Worm (Caenorhabditis elegans) whole organism, dauer: ENCODE data around the gene F35E8.9.
"Not testable (repeated sequence)": the region's sequence is repeated elsewhere in the genome, so short reads cannot be mapped to it uniquely, and the experiment has no call there.

Experiments used
- unc-62 ChIP-seq: sonication (generic microtip); optimal IDR thresholded peaks from 2 replicates; lab custom pipeline; 2017; ENCODE audit warnings: missing biosample characterization, missing genetic modification reagents, missing genetic modification characterization

F35E8.9 gene

ce11 chrV:15920273-15920672, 2.9 kb upstream of the F35E8.9 start, which contains the start of gene F35E8.10:
Gene F35E8.10, minus strand, starts transcription at chrV:15920373.
- TF ChIP-seq unc-62 = no peak

DNA sequence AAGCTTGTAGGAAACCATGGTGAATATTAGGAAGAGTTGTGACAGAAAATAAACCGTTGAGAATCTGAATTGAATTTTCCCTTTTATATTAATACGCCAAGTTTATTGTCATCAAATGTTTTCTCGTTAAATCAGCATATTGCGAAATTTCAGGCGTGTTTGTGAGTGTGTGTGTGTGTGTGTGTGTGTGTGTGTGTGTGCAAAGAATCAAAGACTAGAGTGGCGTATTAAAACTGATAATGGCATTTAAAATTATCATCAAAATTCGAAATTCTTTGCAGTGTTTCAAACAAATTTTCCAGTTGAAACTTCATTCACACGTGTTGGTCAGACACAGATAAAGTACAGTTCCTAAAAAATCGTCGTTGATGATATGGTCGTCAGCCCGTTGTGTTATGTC, 1.4 kb downstream of the F35E8.9 start, which contains the start of gene gst-38:
TSS of gene gst-38 (minus strand) at position 152 of the 400 bp plus-strand sequence.
- TF ChIP-seq unc-62 = no peak

DNA sequence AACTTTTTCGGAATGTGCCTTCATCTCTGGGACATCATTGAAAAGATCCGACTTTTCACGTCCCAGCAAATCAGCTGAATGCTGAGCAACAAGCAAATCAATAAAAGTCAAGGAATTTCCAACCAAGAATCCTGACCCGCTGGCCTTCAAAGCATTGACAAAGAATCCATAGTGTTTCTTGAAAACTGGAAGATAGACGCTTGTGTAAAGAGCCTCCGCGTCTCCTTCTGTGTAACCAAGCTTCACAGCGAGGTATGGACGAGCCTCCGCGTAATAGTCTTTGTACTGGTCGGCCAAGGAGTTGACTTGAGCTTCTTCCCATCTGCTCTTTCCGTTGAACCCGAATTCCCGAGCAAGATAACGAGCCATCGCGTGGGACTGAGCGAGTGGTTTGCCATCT, 2.1 kb downstream of the F35E8.9 start:
- no peak for TF ChIP-seq unc-62

ce11 chrV:15914774-15915173, 2.6 kb downstream of the F35E8.9 start:
- no peak for TF ChIP-seq unc-62

ce11 chrV:15913714-15914113, 3.6 kb downstream of the F35E8.9 start, which contains the start of gene F35E8.7:
Gene F35E8.7, plus strand, starts transcription at chrV:15914014.
- TF ChIP-seq unc-62 = no peak

DNA sequence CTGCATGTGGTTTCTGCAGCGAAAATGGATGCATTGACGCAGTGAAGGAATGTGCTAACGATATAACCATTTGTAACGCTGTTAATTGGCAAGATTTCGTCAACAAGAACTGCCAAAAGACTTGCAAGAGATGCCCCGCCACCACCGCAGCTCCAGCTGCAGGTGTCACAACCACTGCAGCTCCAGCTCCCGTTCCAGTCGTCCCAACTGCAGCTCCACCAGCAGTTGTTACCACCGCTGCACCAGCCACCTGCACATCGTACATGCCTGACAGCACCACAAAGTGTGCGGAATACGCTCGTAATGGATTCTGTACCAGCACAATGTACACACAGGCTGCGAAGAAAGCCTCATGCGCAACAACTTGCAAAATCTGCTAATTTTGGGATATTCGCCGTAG, 4.7 kb downstream of the F35E8.9 start:
- no peak for TF ChIP-seq unc-62

- no peak for TF ChIP-seq unc-62
Measured at ce11 chrV:15911848-15912247, 5.5 kb downstream of the F35E8.9 start, which contains the start of gene F35E8.6. Gene F35E8.6, plus strand, starts transcription at chrV:15912148.

DNA sequence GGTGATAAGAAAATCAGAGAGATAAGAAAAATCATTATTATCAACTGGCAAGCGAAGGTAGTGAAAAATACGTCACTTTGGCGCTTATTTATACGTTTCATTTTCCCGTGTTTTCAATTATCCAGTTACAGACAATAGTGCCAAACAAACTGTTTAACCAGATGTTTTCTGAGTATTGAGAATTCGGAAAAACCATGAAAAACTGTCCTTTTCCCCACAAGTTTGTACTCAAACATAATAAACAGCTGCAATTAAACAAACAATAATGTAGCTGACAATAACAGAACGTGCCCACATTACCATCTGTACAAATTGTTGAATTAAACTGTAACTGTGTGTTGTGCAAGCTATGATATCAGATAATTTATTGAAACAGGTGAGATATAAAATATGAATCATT, 11.8 kb downstream of the F35E8.9 start, which contains the start of the genes F35E8.1 and F35E8.2:
TSS of gene F35E8.1 (minus strand) at position 101 of the 400 bp plus-strand sequence.
TSS of gene F35E8.2 (plus strand) at position 132 of the 400 bp plus-strand sequence.
- not testable (repeated sequence) for TF ChIP-seq unc-62

ce11 chrV:15900564-15900963, 16.8 kb downstream of the F35E8.9 start:
- TF ChIP-seq unc-62 = no peak

- no peak for TF ChIP-seq unc-62
Measured at ce11 chrV:15899696-15900095, 17.7 kb downstream of the F35E8.9 start, which contains the start of gene T06C12.14. Gene T06C12.14, plus strand, starts transcription at chrV:15899996.

ce11 chrV:15897696-15898095, 19.7 kb downstream of the F35E8.9 start, which contains the start of gene str-60:
Gene str-60, plus strand, starts transcription at chrV:15897996.
- no peak for TF ChIP-seq unc-62

ce11 chrV:15896671-15897070, 20.7 kb downstream of the F35E8.9 start, which contains the start of gene nhr-213:
Gene nhr-213, minus strand, starts transcription at chrV:15896771.
- no peak for TF ChIP-seq unc-62

ce11 chrV:15892696-15893095, 24.7 kb downstream of the F35E8.9 start, which contains the start of gene T06C12.11:
Gene T06C12.11, plus strand, starts transcription at chrV:15892996.
- no peak for TF ChIP-seq unc-62

- no peak for TF ChIP-seq unc-62
Measured at ce11 chrV:15891761-15892160, 25.6 kb downstream of the F35E8.9 start, which contains the start of gene T06C12.12. Gene T06C12.12, plus strand, starts transcription at chrV:15892061.

- TF ChIP-seq unc-62 = no peak
Measured at ce11 chrV:15891279-15891678, 26.1 kb downstream of the F35E8.9 start.

- TF ChIP-seq unc-62 = no peak
Measured at ce11 chrV:15890115-15890514, 27.2 kb downstream of the F35E8.9 start.

DNA sequence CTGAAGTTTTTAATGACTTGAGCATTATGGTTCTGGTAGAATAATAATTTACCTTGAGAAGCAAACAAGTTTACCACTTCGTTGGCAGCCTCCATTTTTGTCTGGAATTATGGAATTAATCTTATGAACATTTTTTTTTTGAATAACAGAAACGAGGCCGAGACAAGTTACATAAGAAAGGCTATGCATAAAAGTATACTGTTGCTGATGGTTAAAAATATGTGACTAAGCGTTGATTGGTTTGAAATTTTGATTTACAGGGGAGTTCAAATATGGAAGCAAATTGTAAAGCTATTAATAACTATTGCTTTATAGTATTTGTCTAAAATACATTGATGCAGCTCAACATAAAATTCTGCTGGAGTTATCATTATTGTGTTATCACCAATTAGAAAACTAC, 28.6 kb downstream of the F35E8.9 start, which contains the start of gene cgt-1:
TSS of gene cgt-1 (minus strand) at position 101 of the 400 bp plus-strand sequence.
- TF ChIP-seq unc-62 = no peak

- no peak for TF ChIP-seq unc-62
Measured at ce11 chrV:15887708-15888295, 29.6 kb downstream of the F35E8.9 start.
